Fruit fly (Drosophila melanogaster): Measurements from ENCODE around the gene CG10638.

dm6 chr3L:12490418-12491035 lies 10.6 kb downstream of the CG10638 start, which contains the start of gene CG10660:
- TF ChIP-seq usp (GFP tag; optimal IDR thresholded peaks at IDR 0.05) (no peak), CG8478 (optimal IDR thresholded peaks at IDR 0.05) (no peak), Dll (optimal IDR thresholded peaks at IDR 0.05) (no peak)

All from whole organism.